Worm (Caenorhabditis elegans) whole organism, late embryonic: ENCODE measurements around the gene M01F1.8.

ENCODE experiments used
- C08G9.2 ChIP-seq: sonication (generic microtip); optimal IDR thresholded peaks from 2 replicates; lab custom pipeline; 2016; ENCODE audit warnings: mild to moderate bottlenecking, missing genetic modification characterization, moderate library complexity, missing compliant biosample characterization
- K09A11.1 ChIP-seq: sonication (generic microtip); optimal IDR thresholded peaks from 2 replicates; lab custom pipeline; 2017; ENCODE audit warnings: antibody characterized with exemption, mild to moderate bottlenecking, missing genetic modification characterization, missing compliant biosample characterization; ENCODE audit not compliant: insufficient read depth
- T23F11.4 ChIP-seq: fragments of 200-800 bp; sonication (Bioruptor generic); optimal IDR thresholded peaks from 2 replicates; lab custom pipeline; 2018; ENCODE audit warnings: mild to moderate bottlenecking, missing genetic modification characterization, missing compliant biosample characterization
- ama-1 ChIP-seq: fragments of 150-350 bp; optimal IDR thresholded peaks from 2 replicates; lab custom pipeline; 2014
- ceh-9 ChIP-seq: sonication (generic microtip); optimal IDR thresholded peaks from 2 replicates; lab custom pipeline; 2016; ENCODE audit warnings: mild to moderate bottlenecking, missing genetic modification characterization, inconsistent platforms, missing compliant biosample characterization
- elt-2 ChIP-seq: sonication (generic microtip); optimal IDR thresholded peaks from 2 replicates; lab custom pipeline; 2016; ENCODE audit warnings: missing genetic modification reagents, missing genetic modification characterization, missing compliant biosample characterization
- fkh-10 ChIP-seq: fragments of 150-350 bp; optimal IDR thresholded peaks from 2 replicates; lab custom pipeline; 2014; ENCODE audit warnings: missing biosample characterization, missing genetic modification reagents, missing genetic modification characterization
- hlh-15 ChIP-seq: sonication (generic microtip); optimal IDR thresholded peaks from 2 replicates; lab custom pipeline; 2016; ENCODE audit warnings: missing genetic modification characterization, missing compliant biosample characterization
- hlh-30 ChIP-seq: sonication (generic microtip); optimal IDR thresholded peaks from 2 replicates; lab custom pipeline; 2017; ENCODE audit warnings: antibody characterized with exemption, missing genetic modification characterization, missing compliant biosample characterization; ENCODE audit not compliant: insufficient read depth
- nhr-232 ChIP-seq: sonication (generic microtip); optimal IDR thresholded peaks from 2 replicates; lab custom pipeline; 2016; ENCODE audit warnings: missing genetic modification characterization, missing compliant biosample characterization
- pha-4 ChIP-seq: fragments of 150-350 bp; optimal IDR thresholded peaks from 2 replicates; lab custom pipeline; 2018; ENCODE audit warnings: missing biosample characterization, missing genetic modification reagents, missing genetic modification characterization
- pros-1 ChIP-seq: fragments of 150-350 bp; optimal IDR thresholded peaks from 2 replicates; lab custom pipeline; 2014; ENCODE audit warnings: missing biosample characterization, missing genetic modification reagents, missing genetic modification characterization
- sox-4 ChIP-seq: sonication (generic microtip); optimal IDR thresholded peaks from 2 replicates; lab custom pipeline; 2017; ENCODE audit warnings: mild to moderate bottlenecking, missing genetic modification characterization, inconsistent platforms, missing compliant biosample characterization
- zip-5 ChIP-seq: sonication (generic microtip); optimal IDR thresholded peaks from 2 replicates; lab custom pipeline; 2016; ENCODE audit warnings: missing genetic modification characterization, missing compliant biosample characterization

- TF ChIP-seq C08G9.2 (no peak), zip-5 (no peak), T23F11.4 (GFP tag; lab: Kevin White, UChicago) (no peak), ceh-9 (no peak), hlh-30 (tag; lab: Kevin White, UChicago) (no peak), ama-1 (no peak), pha-4 (no peak), fkh-10 (GFP tag; lab: Kevin White, UChicago) (no peak), sox-4 (tag; lab: Kevin White, UChicago) (no peak), nhr-232 (tag; lab: Kevin White, UChicago) (no peak), elt-2 (tag; lab: Kevin White, UChicago) (no peak), K09A11.1 (tag; lab: Kevin White, UChicago) (no peak), hlh-15 (no peak), pros-1 (tag; lab: Kevin White, UChicago) (no peak)
Measured at ce11 chrIII:3478795-3479398, 23.5 kb downstream of the M01F1.8 start.
